Fruit fly (Drosophila melanogaster): ENCODE measurements around the gene CG16825.

The CG16825 gene

DNA sequence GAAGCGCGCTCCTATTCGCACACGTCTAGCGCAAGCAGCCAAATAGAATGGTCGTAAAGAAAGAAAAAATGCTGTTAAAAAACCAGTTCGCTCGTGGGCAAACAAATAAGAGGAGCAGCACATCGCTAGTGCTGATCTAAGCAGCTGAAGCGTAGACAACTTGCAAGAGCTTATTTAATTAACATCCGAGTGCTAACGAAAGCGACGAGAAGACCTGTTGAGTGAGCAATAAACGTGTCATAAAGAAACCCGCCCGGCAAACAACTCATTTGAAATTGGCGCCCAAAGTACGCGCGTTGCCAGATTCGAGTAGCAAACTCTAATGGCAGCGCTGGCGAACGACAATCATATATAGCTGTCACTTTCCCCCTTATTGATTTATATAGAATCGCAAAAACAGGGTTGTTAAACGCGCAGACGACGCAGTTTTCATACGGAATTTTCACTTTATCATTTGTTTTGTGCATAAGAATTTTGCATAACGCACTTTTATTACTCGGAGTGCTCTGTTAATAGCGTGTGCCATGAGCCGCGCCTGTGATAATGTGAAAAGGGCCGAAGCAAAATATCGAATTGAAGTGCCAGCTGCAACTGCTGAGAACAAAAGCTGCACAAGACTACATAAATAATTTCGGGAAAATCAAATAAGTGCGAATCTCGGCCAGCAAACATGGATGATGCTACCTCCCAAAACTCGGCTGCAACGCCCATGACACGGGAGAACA is 8.4 kb upstream of the CG16825 start (continued):
- TF ChIP-seq CG7357 (GFP tag; IDR thresholded peaks at IDR 0.05) (no peak), CG12155 (GFP tag; optimal IDR thresholded peaks at IDR 0.05) (peak; percentile 43), pita (GFP tag; optimal IDR thresholded peaks at IDR 0.05) (no peak), CG10366 (GFP tag; IDR thresholded peaks at IDR 0.05) (no peak), ara (GFP tag; IDR thresholded peaks at IDR 0.05) (no peak), CG17359 (tag; optimal IDR thresholded peaks at IDR 0.05) (no peak), Fer2 (tag; optimal IDR thresholded peaks at IDR 0.05) (no peak), CG15514 (GFP tag; optimal IDR thresholded peaks at IDR 0.05) (no peak), Mrtf (GFP tag; IDR thresholded peaks at IDR 0.05) (no peak), CG15479 (GFP tag; optimal IDR thresholded peaks at IDR 0.05) (peak; percentile 39), ato (GFP tag; IDR thresholded peaks at IDR 0.05; ENCODE audit: partially characterized antibody) (0 out of 2 replicates have a peak, but pooled peaks have one; percentile 48), CG3281 (GFP tag; optimal IDR thresholded peaks at IDR 0.05) (peak; percentile 100), CG15696 (tag; optimal IDR thresholded peaks at IDR 0.05) (no peak), jigr1 (GFP tag; IDR thresholded peaks at IDR 0.05) (no peak), Adf1 (GFP tag; IDR thresholded peaks at IDR 0.05) (peak; percentile 65), CG8089 (GFP tag; optimal IDR thresholded peaks at IDR 0.05) (no peak), Gug (GFP tag; IDR thresholded peaks at IDR 0.05) (no peak), CG34422 (GFP tag; IDR thresholded peaks at IDR 0.05) (peak; percentile 47; the same call in 1 of the 3 replicates), CG17385 (GFP tag; optimal IDR thresholded peaks at IDR 0.05) (no peak), NFAT (GFP tag; IDR thresholded peaks at IDR 0.05) (no peak), bowl (GFP tag; IDR thresholded peaks at IDR 0.05) (no peak), CG12769 (tag; optimal IDR thresholded peaks at IDR 0.05) (no peak), ems (GFP tag; optimal IDR thresholded peaks at IDR 0.05) (no peak), Blimp-1 (GFP tag; optimal IDR thresholded peaks at IDR 0.05) (peak; percentile 59), CG9797 (GFP tag; optimal IDR thresholded peaks at IDR 0.05) (peak; percentile 27), slou (GFP tag; optimal IDR thresholded peaks at IDR 0.05) (no peak), sd (tag; optimal IDR thresholded peaks at IDR 0.05) (peak; percentile 70), CkIIα-i1 (GFP tag; IDR thresholded peaks at IDR 0.05) (no peak), Dll (GFP tag; IDR thresholded peaks at IDR 0.05; ENCODE audit: partially characterized antibody) (peak; percentile 39; the same call in 1 of the 4 replicates), CG9932 (GFP tag; IDR thresholded peaks at IDR 0.05) (no peak), Stat92E (GFP tag; optimal IDR thresholded peaks at IDR 0.05) (peak in 1 of 3 experiments; percentile 26), Fer3 (tag; optimal IDR thresholded peaks at IDR 0.05) (no peak), Fer1 (GFP tag; optimal IDR thresholded peaks at IDR 0.05) (peak; percentile 22), CG12236 (GFP tag; optimal IDR thresholded peaks at IDR 0.05) (no peak), ewg (GFP tag; optimal IDR thresholded peaks at IDR 0.05) (peak; percentile 86), CG7745 (tag; optimal IDR thresholded peaks at IDR 0.05) (no peak), prd (optimal IDR thresholded peaks at IDR 0.05) (no peak), prd (GFP tag; IDR thresholded peaks at IDR 0.05) (no peak)

DNA sequence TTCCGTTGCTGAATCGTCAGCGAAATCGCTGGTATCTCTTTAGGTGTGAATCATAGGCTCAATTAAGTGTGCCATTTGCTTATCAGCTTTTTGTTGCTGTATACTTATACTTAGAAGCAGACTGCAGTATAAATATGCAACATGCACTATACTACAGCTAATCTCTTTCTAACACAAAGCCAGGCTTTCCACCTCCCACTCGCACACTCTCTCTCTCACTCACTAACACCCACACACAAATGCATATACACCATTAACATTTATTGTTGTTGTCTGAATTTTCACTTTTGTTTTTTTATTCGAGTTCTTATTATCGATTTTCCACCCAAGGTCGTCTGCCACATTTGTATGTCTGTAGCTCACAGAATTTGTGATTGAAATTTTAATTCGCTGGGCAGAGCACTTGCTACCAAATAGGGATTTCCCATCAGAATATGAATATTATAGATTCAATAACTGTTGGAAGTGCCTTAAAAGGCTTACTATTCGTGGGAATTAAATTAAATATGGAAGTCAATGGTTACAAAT is 7.8 kb upstream of the CG16825 start:
- TF ChIP-seq Bgb (GFP tag; IDR thresholded peaks at IDR 0.05; ENCODE audit: partially characterized antibody) (no peak), Stat92E (GFP tag; optimal IDR thresholded peaks at IDR 0.05) (peak in 1 of 3 experiments; percentile 58), Hmr (GFP tag; optimal IDR thresholded peaks at IDR 0.05) (no peak), Deaf1 (tag; optimal IDR thresholded peaks at IDR 0.05) (no peak), CG8359 (GFP tag; optimal IDR thresholded peaks at IDR 0.05; ENCODE audit: borderline replicate concordance) (no peak), CG4360 (GFP tag; IDR thresholded peaks at IDR 0.05) (peak; percentile 38; the same call in 1 of the 2 replicates), CG33213 (GFP tag; optimal IDR thresholded peaks at IDR 0.05) (no peak), cg (GFP tag; optimal IDR thresholded peaks at IDR 0.05) (peak; percentile 49), MBD-R2 (GFP tag; IDR thresholded peaks at IDR 0.05) (0 out of 2 replicates have a peak, but pooled peaks have one; percentile 10), CG14441 (GFP tag; IDR thresholded peaks at IDR 0.05) (no peak), CG6654 (GFP tag; optimal IDR thresholded peaks at IDR 0.05) (no peak), Dbx (GFP tag; IDR thresholded peaks at IDR 0.05) (no peak), onecut (GFP tag; IDR thresholded peaks at IDR 0.05) (peak; percentile 92), CG14667 (GFP tag; IDR thresholded peaks at IDR 0.05) (no peak), CkIIα-i1 (GFP tag; IDR thresholded peaks at IDR 0.05) (no peak)
